Fruit fly (Drosophila melanogaster): ENCODE data around the gene ScsbetaA.
A peak's percentile ranks its signal among the peaks of the same experiment; 100 is the strongest.

DNA sequence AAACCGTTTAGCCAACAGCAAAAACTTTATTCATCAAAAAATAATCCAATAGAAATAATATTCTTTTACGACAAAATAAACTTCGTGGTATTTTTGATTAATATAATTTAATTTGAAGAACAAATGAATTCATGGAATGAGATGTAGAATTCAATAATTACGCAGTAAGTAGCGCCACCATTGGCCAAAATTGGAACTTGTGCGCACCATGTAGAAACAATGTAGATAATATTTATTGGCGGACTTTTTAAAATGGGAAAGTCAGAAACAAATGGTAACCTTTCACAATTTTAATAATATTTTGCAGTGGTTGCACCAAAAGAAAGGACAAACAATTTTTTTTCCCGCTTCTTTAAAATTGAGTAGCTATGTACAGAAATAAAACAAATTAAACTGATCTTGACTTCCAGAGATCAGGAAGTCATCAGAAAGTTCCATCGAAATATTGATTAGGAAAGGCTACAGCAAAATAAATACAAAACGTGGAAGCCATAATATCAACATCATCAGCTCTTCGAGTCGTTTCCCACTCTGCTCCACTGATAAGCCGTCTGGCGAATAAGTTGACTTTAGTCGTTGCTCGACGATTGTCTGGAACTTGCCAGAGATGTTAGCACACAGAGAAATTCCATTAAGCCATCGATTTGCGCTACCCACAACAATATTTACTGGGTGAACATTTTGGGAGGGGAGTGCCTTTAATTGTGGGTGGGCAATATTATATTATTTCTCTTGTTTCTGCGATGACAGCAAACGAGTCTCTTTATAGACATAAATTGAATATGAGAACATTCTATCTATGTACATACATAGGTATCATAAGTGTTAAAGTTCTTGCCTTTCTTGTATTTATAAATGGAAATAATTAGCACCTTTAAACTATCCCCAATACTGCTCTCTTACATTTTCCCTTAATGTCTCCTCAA, 41.6 kb downstream of the ScsbetaA start:
- TF ChIP-seq CG31365 (tag; optimal IDR thresholded peaks at IDR 0.05) (no peak), pnt (GFP tag; optimal IDR thresholded peaks at IDR 0.05) (peak; percentile 10), scrt (GFP tag; optimal IDR thresholded peaks at IDR 0.05) (no peak), ken (GFP tag; IDR thresholded peaks at IDR 0.05) (0 out of 3 replicates have a peak, but pooled peaks have one; percentile 30), CG12236 (GFP tag; optimal IDR thresholded peaks at IDR 0.05) (no peak), CG11560 (tag; IDR thresholded peaks at IDR 0.05) (no peak), Elba2 (GFP tag; optimal IDR thresholded peaks at IDR 0.05) (no peak), Eip74EF (GFP tag; optimal IDR thresholded peaks at IDR 0.05) (peak in 1 of 2 experiments; percentile 22), BEAF-32 (GFP tag; optimal IDR thresholded peaks at IDR 0.05) (peak; percentile 6), h (optimal IDR thresholded peaks at IDR 0.05) (no peak)
